Worm (Caenorhabditis elegans): ENCODE data around the gene ifb-2.

The ifb-2 gene

DNA sequence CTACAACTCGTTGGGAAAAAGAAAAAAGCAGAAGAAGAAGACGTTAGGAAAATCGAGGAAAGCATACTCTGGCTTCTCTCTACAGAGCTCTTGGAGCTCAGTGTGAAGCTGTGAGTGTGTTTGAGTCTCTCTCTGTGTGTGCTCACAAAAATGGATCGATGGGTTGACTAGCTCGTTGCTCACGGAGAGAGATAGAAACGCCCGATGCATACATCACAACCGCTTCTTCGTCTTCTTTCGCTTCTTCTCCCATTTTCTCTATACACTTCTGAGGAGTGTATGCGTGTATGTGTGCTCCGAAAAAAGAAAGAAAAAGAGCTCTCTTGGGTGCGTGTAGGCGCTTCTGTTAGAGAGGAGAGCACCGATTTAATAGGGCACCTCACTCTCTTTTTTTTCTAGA, 24.9 kb upstream of the ifb-2 start:
- TF ChIP-seq tbx-2 (tag; optimal IDR thresholded peaks at IDR 0.05) (peak; percentile 42), nfya-1 (tag; optimal IDR thresholded peaks at IDR 0.05; ENCODE audit: insufficient read depth) (peak; percentile 80), ztf-4 (tag; optimal IDR thresholded peaks at IDR 0.05) (no peak), fkh-2 (tag; optimal IDR thresholded peaks at IDR 0.05) (no peak), snpc-4 (tag; optimal IDR thresholded peaks at IDR 0.05) (peak; percentile 73), lin-39 (tag; optimal IDR thresholded peaks at IDR 0.05) (peak; percentile 94), lin-15B (tag; optimal IDR thresholded peaks at IDR 0.05) (peak; percentile 71), zag-1 (tag; optimal IDR thresholded peaks at IDR 0.05) (peak; percentile 46), egl-5 (tag; optimal IDR thresholded peaks at IDR 0.05) (no peak), pqm-1 (tag; optimal IDR thresholded peaks at IDR 0.05) (no peak), fkh-10 (GFP tag; optimal IDR thresholded peaks at IDR 0.05) (peak; percentile 89), nhr-25 (tag; optimal IDR thresholded peaks at IDR 0.05) (no peak), nhr-11 (tag; optimal IDR thresholded peaks at IDR 0.05) (peak; percentile 6), hmg-11 (tag; optimal IDR thresholded peaks at IDR 0.05) (peak; percentile 66)

DNA sequence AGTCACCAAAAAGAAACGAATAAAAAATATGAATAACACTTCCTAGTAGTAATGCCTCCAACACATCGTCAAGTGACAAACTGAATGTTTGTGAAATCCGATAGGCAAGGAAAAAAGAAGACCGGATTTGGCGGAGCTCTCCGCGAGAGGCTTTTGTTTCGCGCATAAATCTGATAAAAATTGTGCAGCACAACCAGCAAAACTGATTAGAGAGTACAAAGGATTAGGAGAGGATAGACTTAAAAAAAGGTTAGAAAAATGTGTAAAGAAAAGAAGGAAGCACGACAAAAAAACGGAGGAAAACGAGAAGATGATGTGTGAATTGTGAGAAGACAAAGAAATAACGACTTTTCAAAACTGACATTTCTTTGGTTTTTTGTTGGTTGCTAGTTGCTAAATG, 22.3 kb upstream of the ifb-2 start, which contains the start of gene rab-3:
rab-3 (minus strand) TSS at position 147 of the 400 bp plus-strand sequence.
- no peak for TF ChIP-seq nhr-25 (tag; optimal IDR thresholded peaks at IDR 0.05)
- peak; percentile 66 for TF ChIP-seq fkh-10 (GFP tag; optimal IDR thresholded peaks at IDR 0.05)
- no peak for TF ChIP-seq elt-3 (tag; optimal IDR thresholded peaks at IDR 0.05)

DNA sequence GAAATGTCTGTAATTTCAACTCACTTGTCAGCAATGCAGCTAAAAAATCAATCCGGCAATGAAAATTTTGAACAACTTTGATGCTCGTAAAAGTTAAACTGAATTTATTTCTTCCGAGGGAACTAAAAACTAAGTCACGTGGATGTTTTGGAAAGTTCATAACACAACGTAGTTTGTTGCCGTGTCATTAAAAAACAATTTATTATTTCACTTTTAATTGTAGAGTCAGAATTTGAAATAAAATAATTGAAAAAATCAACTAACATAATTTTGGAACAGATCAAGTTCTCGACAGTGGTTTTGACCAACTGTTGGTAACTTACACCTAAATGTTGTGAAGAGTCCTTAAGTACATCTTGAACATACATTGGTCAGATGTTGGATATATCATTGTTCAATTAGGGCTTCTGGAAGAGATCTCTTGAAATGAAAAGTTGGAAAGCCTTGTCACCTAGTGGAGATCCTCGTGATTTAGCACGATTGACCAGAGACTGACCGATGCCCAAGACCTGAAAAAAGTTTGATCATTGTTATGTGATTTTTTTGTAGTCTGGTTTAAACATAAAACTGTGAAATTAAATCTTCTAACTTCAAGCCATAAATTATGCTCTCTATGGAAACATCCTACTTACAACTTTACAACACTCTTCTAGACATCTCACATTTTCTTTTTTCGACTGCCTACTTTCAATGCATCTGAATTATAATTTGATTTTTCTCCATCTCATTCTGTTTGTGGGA, 19.5 kb upstream of the ifb-2 start, which contains the start of the genes C18A3.7 and C18A3.11:
C18A3.7 (minus strand) TSS at position 101 of the 741 bp plus-strand sequence.
C18A3.11 (plus strand) TSS at position 691 of the 741 bp plus-strand sequence.
- no peak for TF ChIP-seq pqm-1 (tag; optimal IDR thresholded peaks at IDR 0.05)
- TF ChIP-seq unc-39 (tag; optimal IDR thresholded peaks at IDR 0.05): no peak
- TF ChIP-seq lin-15B (tag; optimal IDR thresholded peaks at IDR 0.05): no peak
- TF ChIP-seq egl-27 (tag; optimal IDR thresholded peaks at IDR 0.05): no peak
- TF ChIP-seq nhr-77 (tag; optimal IDR thresholded peaks at IDR 0.05): no peak
- TF ChIP-seq nfya-1 (tag; optimal IDR thresholded peaks at IDR 0.05; ENCODE audit: insufficient read depth): no peak
- no peak for TF ChIP-seq nhr-67 (tag; optimal IDR thresholded peaks at IDR 0.05)
- TF ChIP-seq zag-1 (tag; optimal IDR thresholded peaks at IDR 0.05): no peak
- TF ChIP-seq fos-1 (tag; optimal IDR thresholded peaks at IDR 0.05): no peak
- TF ChIP-seq nhr-28 (tag; optimal IDR thresholded peaks at IDR 0.05): no peak
- TF ChIP-seq ceh-82 (tag; optimal IDR thresholded peaks at IDR 0.05): no peak
- no peak for TF ChIP-seq fkh-10 (GFP tag; optimal IDR thresholded peaks at IDR 0.05)
- TF ChIP-seq jun-1 (tag; optimal IDR thresholded peaks at IDR 0.05): no peak
- no peak for TF ChIP-seq unc-62 (GFP tag; optimal IDR thresholded peaks at IDR 0.05)

DNA sequence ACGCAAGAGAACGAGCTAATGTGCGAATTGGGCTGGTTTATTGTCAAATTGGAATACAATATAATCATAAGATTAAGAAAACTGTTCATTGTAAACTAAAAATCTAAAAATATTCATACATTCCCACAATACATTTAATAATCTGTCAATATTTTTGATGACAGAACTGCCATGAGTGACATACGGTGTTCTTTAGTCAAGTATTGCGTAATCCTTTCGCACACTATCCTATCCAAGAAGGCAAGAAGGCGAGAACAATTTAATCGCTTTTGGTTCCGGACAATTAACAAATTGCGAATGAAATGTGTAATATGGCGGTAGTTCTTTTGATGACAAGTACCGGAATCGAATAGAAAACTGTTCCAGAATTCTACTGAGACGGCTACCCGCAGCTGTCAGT, 15.1 kb upstream of the ifb-2 start:
- TF ChIP-seq nhr-77 (tag; optimal IDR thresholded peaks at IDR 0.05) (no peak), snpc-4 (tag; optimal IDR thresholded peaks at IDR 0.05) (no peak), ceh-9 (tag; optimal IDR thresholded peaks at IDR 0.05) (no peak), elt-2 (tag; optimal IDR thresholded peaks at IDR 0.05) (no peak), ama-1 (optimal IDR thresholded peaks at IDR 0.05) (no peak), nhr-76 (tag; optimal IDR thresholded peaks at IDR 0.05) (no peak), skn-1 (tag; optimal IDR thresholded peaks at IDR 0.05) (no peak), egl-5 (tag; optimal IDR thresholded peaks at IDR 0.05) (no peak), nfya-1 (tag; optimal IDR thresholded peaks at IDR 0.05; ENCODE audit: insufficient read depth) (no peak)

DNA sequence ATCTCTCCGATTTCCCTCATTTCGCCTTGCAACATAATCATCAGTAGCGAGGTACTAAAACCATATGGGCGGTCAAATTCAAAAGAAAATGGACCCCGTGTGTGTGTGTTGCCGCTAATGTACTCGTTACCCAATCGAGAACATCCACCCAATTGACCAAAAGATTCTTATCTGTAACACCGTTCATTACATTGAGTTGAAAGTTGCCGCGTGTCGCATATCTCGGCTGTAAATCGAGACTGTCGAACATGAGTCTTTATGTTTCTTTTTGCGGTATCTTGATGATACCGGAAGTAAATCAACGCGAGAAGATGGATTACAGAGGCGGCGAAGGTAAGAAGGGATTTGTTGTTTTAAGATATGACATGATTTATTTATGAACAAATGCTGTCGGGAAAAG, 14.2 kb upstream of the ifb-2 start:
- TF ChIP-seq elt-2 (tag; optimal IDR thresholded peaks at IDR 0.05): no peak
- peak; percentile 74 for TF ChIP-seq elt-1 (tag; optimal IDR thresholded peaks at IDR 0.05)

DNA sequence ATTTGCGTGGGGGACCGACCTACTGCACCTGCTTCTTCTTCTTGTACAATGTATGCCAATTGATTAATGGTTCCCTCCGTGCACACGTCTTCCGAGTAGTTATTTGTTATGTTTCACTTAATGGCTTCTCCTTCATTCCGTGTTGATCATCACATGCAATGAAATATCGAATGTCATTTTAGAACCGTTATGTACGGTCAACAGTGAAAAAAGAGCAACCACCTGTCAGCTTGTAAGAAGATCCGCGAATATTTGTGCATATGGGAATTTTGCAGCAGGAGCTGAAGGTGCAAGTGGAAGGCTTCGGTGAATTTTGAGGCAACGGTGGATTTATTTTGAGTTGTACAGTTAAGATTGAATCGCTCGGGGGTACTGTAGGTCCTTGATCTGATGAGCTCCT, 13.4 kb upstream of the ifb-2 start:
- TF ChIP-seq daf-12 (tag; optimal IDR thresholded peaks at IDR 0.05) (no peak), unc-62 (GFP tag; optimal IDR thresholded peaks at IDR 0.05) (no peak), nhr-77 (tag; optimal IDR thresholded peaks at IDR 0.05) (no peak), sea-2 (GFP tag; optimal IDR thresholded peaks at IDR 0.05) (no peak), nfya-1 (tag; optimal IDR thresholded peaks at IDR 0.05; ENCODE audit: insufficient read depth) (no peak), ama-1 (optimal IDR thresholded peaks at IDR 0.05) (no peak), nhr-67 (tag; optimal IDR thresholded peaks at IDR 0.05) (no peak), tbx-2 (tag; optimal IDR thresholded peaks at IDR 0.05) (no peak), lsy-12 (tag; optimal IDR thresholded peaks at IDR 0.05) (no peak), fos-1 (tag; optimal IDR thresholded peaks at IDR 0.05) (no peak), mml-1 (tag; optimal IDR thresholded peaks at IDR 0.05) (no peak)

Measured in whole organism, L3 larva.